Worm (Caenorhabditis elegans): ENCODE measurements around the gene pqn-67.
A peak's percentile ranks its signal among the peaks of the same experiment; 100 is the strongest.

The pqn-67 gene

DNA sequence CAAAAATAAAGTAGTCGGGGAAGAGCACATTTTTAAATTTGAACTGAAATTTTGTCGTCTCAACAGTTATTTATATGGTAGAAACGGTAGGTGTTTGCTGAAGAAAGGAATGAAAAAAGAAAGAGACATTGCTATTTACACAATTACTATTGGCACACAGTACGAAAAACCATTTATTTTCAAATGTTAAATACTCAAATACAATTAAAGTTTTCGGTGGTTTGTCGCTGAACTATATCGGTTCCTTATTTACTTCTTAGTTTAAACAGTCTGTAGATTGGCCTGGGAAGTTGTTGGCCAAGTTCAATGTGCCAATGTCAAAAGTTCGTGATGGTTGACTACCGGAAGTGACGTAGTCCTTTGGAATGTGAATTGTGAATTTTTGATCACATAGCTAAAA, 20.2 kb upstream of the pqn-67 start, which contains the start of gene ttr-27:
TSS of gene ttr-27 (minus strand) at position 45 of the 400 bp plus-strand sequence.
- no peak for TF ChIP-seq nhr-237 (tag; optimal IDR thresholded peaks at IDR 0.05)
- no peak for TF ChIP-seq nhr-2 (tag; optimal IDR thresholded peaks at IDR 0.05)
- TF ChIP-seq pha-4 (tag; optimal IDR thresholded peaks at IDR 0.05): no peak
- TF ChIP-seq drap-1 (GFP tag; optimal IDR thresholded peaks at IDR 0.05): no peak
- no peak for TF ChIP-seq lsy-2 (tag; optimal IDR thresholded peaks at IDR 0.05)
- no peak for TF ChIP-seq lin-13 (tag; optimal IDR thresholded peaks at IDR 0.05)
- TF ChIP-seq ztf-11 (tag; optimal IDR thresholded peaks at IDR 0.05): no peak
- TF ChIP-seq bed-3 (GFP tag; optimal IDR thresholded peaks at IDR 0.05): no peak
- no peak for TF ChIP-seq M03D4.4 (tag; optimal IDR thresholded peaks at IDR 0.05)
- TF ChIP-seq zip-8 (tag; optimal IDR thresholded peaks at IDR 0.05): no peak
- TF ChIP-seq ceh-43 (GFP tag; optimal IDR thresholded peaks at IDR 0.05): no peak
- no peak for TF ChIP-seq ceh-83 (GFP tag; optimal IDR thresholded peaks at IDR 0.05)

DNA sequence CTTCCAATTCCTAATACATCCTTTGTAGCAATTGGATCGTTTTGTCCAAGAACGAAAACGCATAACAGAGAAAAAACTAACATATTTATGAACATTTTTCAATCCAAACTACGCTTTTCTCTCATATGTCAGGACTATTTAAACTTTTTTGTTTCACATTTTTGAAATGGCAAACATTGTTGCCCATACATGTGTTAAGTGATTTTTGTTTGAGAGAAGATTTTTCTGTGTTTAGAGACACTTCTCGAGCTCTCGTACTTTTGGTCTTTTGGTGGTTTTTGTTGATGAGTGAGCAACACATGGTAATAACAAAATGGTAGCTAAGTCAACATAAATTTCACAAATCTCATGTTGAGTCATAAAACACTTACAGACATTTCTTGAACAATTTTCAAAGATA, 19.2 kb upstream of the pqn-67 start, which contains the start of gene ttr-28:
TSS of gene ttr-28 (minus strand) at position 101 of the 400 bp plus-strand sequence.
- no peak for TF ChIP-seq nhr-28 (tag; optimal IDR thresholded peaks at IDR 0.05)
- TF ChIP-seq nhr-12 (tag; optimal IDR thresholded peaks at IDR 0.05): no peak

DNA sequence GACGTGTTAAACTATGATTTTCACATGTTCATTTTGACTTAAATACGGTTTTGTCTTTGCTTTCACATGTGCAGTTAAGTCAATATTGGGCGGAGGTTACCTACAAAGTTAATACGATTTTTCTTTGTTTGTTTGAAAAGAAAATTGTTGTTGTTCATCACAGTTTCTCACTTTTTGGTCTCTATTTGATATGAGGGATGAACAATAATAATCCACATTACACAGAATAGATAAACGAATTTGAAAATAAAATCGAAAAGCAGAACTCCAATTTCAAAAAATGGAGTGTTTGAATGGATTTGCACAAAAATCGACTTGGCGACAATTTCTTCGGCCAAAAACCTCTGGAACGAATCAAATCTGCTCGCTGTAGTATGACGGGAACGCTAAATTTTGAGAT, 17.5 kb upstream of the pqn-67 start, which contains the start of gene ttr-29:
TSS of gene ttr-29 (minus strand) at position 101 of the 400 bp plus-strand sequence.
- TF ChIP-seq hlh-1 (tag; optimal IDR thresholded peaks at IDR 0.05) (no peak), ceh-43 (GFP tag; optimal IDR thresholded peaks at IDR 0.05) (no peak), unc-120 (tag; optimal IDR thresholded peaks at IDR 0.05; ENCODE audit: poor library complexity, severe bottlenecking) (no peak), lin-13 (tag; optimal IDR thresholded peaks at IDR 0.05) (no peak), ham-2 (GFP tag; optimal IDR thresholded peaks at IDR 0.05) (no peak), cnd-1 (tag; optimal IDR thresholded peaks at IDR 0.05) (no peak), tbx-8 (GFP tag; optimal IDR thresholded peaks at IDR 0.05) (no peak), lin-32 (GFP tag; optimal IDR thresholded peaks at IDR 0.05) (no peak), nhr-237 (tag; optimal IDR thresholded peaks at IDR 0.05) (no peak), elt-3 (tag; optimal IDR thresholded peaks at IDR 0.05) (no peak), ces-1 (GFP tag; optimal IDR thresholded peaks at IDR 0.05) (no peak)

DNA sequence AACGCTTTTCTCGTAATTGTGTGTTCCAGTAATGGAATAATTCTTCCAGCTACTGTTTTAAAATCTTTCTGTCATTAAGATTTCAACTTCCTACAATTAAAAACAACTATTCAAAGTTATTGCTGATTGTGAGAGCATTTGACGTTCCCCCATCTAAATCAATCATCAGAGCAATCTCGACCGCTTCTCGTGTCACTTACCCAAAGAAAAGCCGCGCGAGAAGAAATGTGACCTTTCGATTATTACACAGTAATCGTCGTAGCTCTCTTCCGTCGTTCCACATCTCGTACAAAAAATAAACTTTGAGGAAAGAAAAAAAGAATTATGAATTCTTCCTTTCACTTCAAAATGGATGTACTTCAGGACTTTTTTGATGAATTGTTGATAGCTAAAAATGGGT, 16.8 kb upstream of the pqn-67 start:
- TF ChIP-seq lin-32 (GFP tag; optimal IDR thresholded peaks at IDR 0.05) (no peak), drap-1 (GFP tag; optimal IDR thresholded peaks at IDR 0.05) (no peak), snpc-4 (tag; optimal IDR thresholded peaks at IDR 0.05) (no peak), unc-62 (GFP tag; optimal IDR thresholded peaks at IDR 0.05) (peak; percentile 79), pha-4 (tag; optimal IDR thresholded peaks at IDR 0.05) (no peak), ces-1 (GFP tag; optimal IDR thresholded peaks at IDR 0.05) (no peak), hlh-1 (tag; optimal IDR thresholded peaks at IDR 0.05) (peak; percentile 43), nhr-28 (tag; optimal IDR thresholded peaks at IDR 0.05) (no peak), nhr-76 (tag; optimal IDR thresholded peaks at IDR 0.05) (no peak), unc-39 (tag; optimal IDR thresholded peaks at IDR 0.05) (no peak), ceh-43 (GFP tag; optimal IDR thresholded peaks at IDR 0.05) (no peak), mep-1 (tag; optimal IDR thresholded peaks at IDR 0.05) (no peak)

DNA sequence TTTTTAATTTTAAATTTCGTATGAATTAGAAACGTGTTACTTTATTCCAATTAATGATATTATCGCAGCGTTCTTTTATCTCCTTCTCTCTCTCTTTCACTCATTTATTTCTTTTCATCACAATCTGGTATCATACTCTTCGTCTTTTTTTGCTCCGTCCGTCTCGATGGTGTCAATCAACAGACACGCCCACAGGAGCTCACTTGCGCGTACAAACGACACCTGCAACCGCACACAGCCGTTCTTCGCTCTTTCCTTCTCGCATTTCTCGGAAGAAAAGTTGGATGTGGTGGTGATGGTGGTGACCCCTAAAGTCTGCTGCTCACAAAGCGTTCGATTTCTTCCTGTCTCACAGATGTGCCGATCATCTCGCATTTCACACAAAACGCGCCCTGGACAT, 15.6 kb upstream of the pqn-67 start:
- TF ChIP-seq ceh-39 (tag; optimal IDR thresholded peaks at IDR 0.05): no peak
- no peak for TF ChIP-seq ceh-83 (GFP tag; optimal IDR thresholded peaks at IDR 0.05)
- peak; percentile 89 for TF ChIP-seq hlh-1 (tag; optimal IDR thresholded peaks at IDR 0.05)
- TF ChIP-seq nhr-12 (tag; optimal IDR thresholded peaks at IDR 0.05): no peak
- TF ChIP-seq tbx-8 (GFP tag; optimal IDR thresholded peaks at IDR 0.05): no peak
- no peak for TF ChIP-seq lsy-2 (tag; optimal IDR thresholded peaks at IDR 0.05)
- TF ChIP-seq sem-2 (GFP tag; optimal IDR thresholded peaks at IDR 0.05): no peak
- no peak for TF ChIP-seq lin-32 (GFP tag; optimal IDR thresholded peaks at IDR 0.05)
- no peak for TF ChIP-seq elt-1 (tag; optimal IDR thresholded peaks at IDR 0.05; ENCODE audit: borderline replicate concordance, insufficient read depth)

DNA sequence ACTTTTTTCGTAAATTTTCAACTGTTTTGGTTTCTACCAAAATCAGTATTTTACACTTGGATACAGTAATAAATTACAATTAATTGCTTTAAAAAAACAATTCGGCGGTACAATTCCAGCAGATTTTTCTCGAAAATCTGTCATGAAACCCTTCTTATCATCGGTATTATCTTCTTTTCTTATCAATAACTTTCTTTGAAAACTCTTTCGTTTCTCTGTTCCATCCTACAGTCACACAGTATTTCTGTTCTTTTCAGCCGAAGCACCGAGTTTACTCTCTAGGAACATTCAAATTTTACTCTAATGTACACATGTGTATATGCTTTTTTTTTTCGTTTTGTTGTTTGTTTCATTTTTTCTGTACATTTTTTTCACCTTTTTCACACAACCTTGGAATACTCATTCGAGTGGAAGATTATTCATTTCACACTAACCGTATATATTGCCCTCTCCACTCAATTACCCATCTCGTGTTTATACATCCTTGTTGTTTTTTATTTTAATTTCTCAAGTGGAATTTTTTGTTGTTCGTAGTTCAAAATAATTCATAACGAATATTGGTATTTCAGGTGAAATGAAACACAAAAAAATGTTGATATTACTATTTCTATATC, 14.6 kb upstream of the pqn-67 start, which contains the start of gene nid-1:
TSS of gene nid-1 (plus strand) at position 564 of the 614 bp plus-strand sequence.
- TF ChIP-seq flh-1 (GFP tag; optimal IDR thresholded peaks at IDR 0.05) (no peak), tbx-8 (GFP tag; optimal IDR thresholded peaks at IDR 0.05) (no peak), sptf-1 (tag; optimal IDR thresholded peaks at IDR 0.05) (no peak), nhr-237 (tag; optimal IDR thresholded peaks at IDR 0.05) (no peak), snpc-4 (tag; optimal IDR thresholded peaks at IDR 0.05) (no peak), lin-32 (GFP tag; optimal IDR thresholded peaks at IDR 0.05) (no peak), nhr-76 (tag; optimal IDR thresholded peaks at IDR 0.05) (no peak), mls-2 (tag; optimal IDR thresholded peaks at IDR 0.05) (no peak), zip-8 (tag; optimal IDR thresholded peaks at IDR 0.05) (no peak), nhr-12 (tag; optimal IDR thresholded peaks at IDR 0.05) (no peak), ceh-43 (GFP tag; optimal IDR thresholded peaks at IDR 0.05) (no peak), ham-2 (GFP tag; optimal IDR thresholded peaks at IDR 0.05) (no peak), ceh-83 (GFP tag; optimal IDR thresholded peaks at IDR 0.05) (no peak), unc-120 (tag; optimal IDR thresholded peaks at IDR 0.05; ENCODE audit: poor library complexity, severe bottlenecking) (no peak), pha-4 (tag; optimal IDR thresholded peaks at IDR 0.05) (no peak), nhr-28 (tag; optimal IDR thresholded peaks at IDR 0.05) (no peak), unc-62 (GFP tag; optimal IDR thresholded peaks at IDR 0.05) (no peak), mab-5 (tag; optimal IDR thresholded peaks at IDR 0.05) (no peak)

All from whole organism, mixed stage, embryonic.